Fruit fly (Drosophila melanogaster) whole organism, pupa: ENCODE data around the gene CG32486.

ENCODE experiments used
- CG12605 ChIP-seq: fragments of 200-800 bp; sonication (Bioruptor generic); IDR thresholded peaks from 2 replicates; pipeline ENCODE4 v1.3.6; 2022; ENCODE audit warnings: missing biosample characterization, missing genetic modification characterization
- CG32121 ChIP-seq: fragments of 200-800 bp; sonication (Bioruptor generic); IDR thresholded peaks from 2 replicates; pipeline ENCODE4 v1.3.6; 2022; ENCODE audit warnings: missing biosample characterization, missing genetic modification characterization
- Ets98B ChIP-seq: fragments of 200-800 bp; sonication (Bioruptor generic); IDR thresholded peaks from 2 replicates; pipeline ENCODE4 v1.3.6; 2022; ENCODE audit warnings: missing biosample characterization, missing genetic modification characterization
- Pif1A ChIP-seq: fragments of 200-800 bp; sonication (Bioruptor generic); optimal IDR thresholded peaks from 3 replicates; lab custom pipeline; 2016; ENCODE audit warnings: missing biosample characterization, missing genetic modification characterization
- Pif1B ChIP-seq: fragments of 200-800 bp; sonication (Bioruptor generic); optimal IDR thresholded peaks from 3 replicates; lab custom pipeline; 2016; ENCODE audit warnings: missing biosample characterization, missing genetic modification characterization
- gl ChIP-seq: fragments of 200-800 bp; sonication (Bioruptor generic); optimal IDR thresholded peaks from 2 replicates; lab custom pipeline; 2018; ENCODE audit warnings: missing biosample characterization, mild to moderate bottlenecking, missing genetic modification characterization

DNA sequence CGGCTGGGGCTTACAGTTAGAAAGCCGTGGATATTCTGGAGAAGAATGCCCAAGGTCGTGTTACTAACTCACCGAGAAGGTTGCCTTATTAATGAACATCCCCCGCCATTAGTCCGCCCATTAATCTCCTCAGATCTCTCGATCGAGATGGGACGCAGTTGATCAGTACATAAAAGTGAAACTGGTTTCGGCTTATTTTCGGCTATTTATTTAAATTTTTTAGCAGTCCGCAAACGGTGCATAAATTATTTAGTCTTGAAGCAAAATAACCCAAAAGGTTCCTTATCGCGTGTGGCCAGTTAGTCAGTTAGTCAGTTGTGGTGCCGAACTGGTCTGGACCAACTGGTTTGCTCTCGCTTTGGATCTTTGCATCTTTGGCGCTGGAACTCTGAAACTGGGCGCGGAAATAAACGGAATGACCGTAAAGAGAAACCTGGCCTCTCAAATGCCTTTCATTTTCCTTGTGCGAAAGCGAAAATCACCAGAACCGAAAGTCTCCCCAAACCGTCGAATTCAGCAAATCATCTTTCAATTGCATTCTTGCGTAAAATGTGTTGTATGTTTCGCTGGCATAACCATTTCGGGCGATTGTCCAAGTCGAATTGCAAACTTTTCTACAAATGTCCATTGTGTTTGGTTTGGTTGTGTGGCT, 28.3 kb upstream of the CG32486 start:
- TF ChIP-seq CG32121 (GFP tag; lab: Robert Waterston, UW): no peak
- no peak for TF ChIP-seq gl (tag; lab: Kevin White, UChicago)
- no peak for TF ChIP-seq CG12605 (GFP tag; lab: Robert Waterston, UW)
- no peak for TF ChIP-seq Pif1B
- no peak for TF ChIP-seq Ets98B (GFP tag; lab: Robert Waterston, UW)
- TF ChIP-seq Pif1A (GFP tag; lab: Kevin White, UChicago): no peak
